Worm (Caenorhabditis elegans) whole organism, midembryonic: ENCODE data around the gene F55A11.11.

Source experiments
- T22C8.4 ChIP-seq: fragments of 200-800 bp; sonication (Bioruptor generic); IDR thresholded peaks from 2 replicates; pipeline ENCODE4 v1.3.6; 2022; ENCODE audit warnings: missing genetic modification characterization, missing compliant biosample characterization
- cog-1 ChIP-seq: sonication (generic microtip); optimal IDR thresholded peaks from 2 replicates; lab custom pipeline; 2016; ENCODE audit warnings: missing genetic modification characterization, missing compliant biosample characterization
- flt-1 ChIP-seq: fragments of 200-800 bp; sonication (Bioruptor generic); IDR thresholded peaks from 2 replicates; pipeline ENCODE4 v1.3.6; 2022; ENCODE audit warnings: missing genetic modification characterization, missing compliant biosample characterization
- klf-2 ChIP-seq: fragments of 200-800 bp; sonication (Bioruptor generic); conservative IDR thresholded peaks from 2 replicates; pipeline ENCODE4 v1.3.6; 2022; ENCODE audit warnings: missing genetic modification reagents, missing genetic modification characterization, missing compliant biosample characterization
- med-1 ChIP-seq: sonication (generic microtip); optimal IDR thresholded peaks from 2 replicates; lab custom pipeline; 2017; ENCODE audit warnings: missing genetic modification characterization, mild to moderate bottlenecking, missing compliant biosample characterization, antibody characterized with exemption, missing genetic modification reagents; ENCODE audit not compliant: insufficient read depth
- ref-1 ChIP-seq: fragments of 200-800 bp; sonication (Bioruptor generic); conservative IDR thresholded peaks from 2 replicates; pipeline ENCODE4 v1.3.6; 2022; ENCODE audit warnings: missing genetic modification reagents, missing genetic modification characterization, missing compliant biosample characterization
- tab-1 ChIP-seq: fragments of 200-800 bp; sonication (Bioruptor generic); IDR thresholded peaks from 2 replicates; pipeline ENCODE4 v1.3.6; 2022; ENCODE audit warnings: missing genetic modification characterization, missing compliant biosample characterization
- ztf-23 ChIP-seq: fragments of 200-800 bp; sonication (Bioruptor generic); IDR thresholded peaks from 2 replicates; pipeline ENCODE4 v1.3.6; 2022; ENCODE audit warnings: missing genetic modification reagents, missing genetic modification characterization, missing compliant biosample characterization

DNA sequence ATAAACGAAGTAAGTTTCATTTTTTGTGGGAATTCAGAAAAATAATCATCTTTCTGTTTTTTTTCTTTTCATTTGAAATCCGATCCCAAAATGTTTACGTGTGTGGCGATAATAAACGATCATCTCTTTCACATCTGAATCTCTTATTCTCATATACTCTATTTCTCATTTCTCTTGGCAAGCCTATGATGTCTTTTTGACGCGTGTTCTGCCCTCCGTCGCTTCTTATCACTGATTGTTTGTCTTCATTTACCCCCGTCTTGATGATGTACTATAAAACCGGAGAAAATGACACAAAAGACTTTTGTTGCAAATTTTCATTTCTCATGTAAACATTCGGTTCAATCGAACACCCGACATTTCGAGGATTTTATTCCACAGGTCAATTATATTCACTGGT, 5.1 kb upstream of the F55A11.11 start:
- TF ChIP-seq flt-1 (GFP tag; lab: Robert Waterston, UW): no peak
- TF ChIP-seq cog-1: no peak
- TF ChIP-seq T22C8.4: no peak
- no peak for TF ChIP-seq ref-1
- TF ChIP-seq ztf-23 (GFP tag; lab: Robert Waterston, UW): no peak
- TF ChIP-seq med-1: no peak
- TF ChIP-seq klf-2 (GFP tag; lab: Robert Waterston, UW): no peak
- no peak for TF ChIP-seq tab-1 (GFP tag; lab: Robert Waterston, UW)
